Worm (Caenorhabditis elegans) whole organism, L2 larva: Measurements from ENCODE around the gene C29A12.22.

ENCODE experiments used
- nhr-23 ChIP-seq: fragments of 150-350 bp; optimal IDR thresholded peaks from 2 replicates; lab custom pipeline; 2014; ENCODE audit warnings: missing biosample characterization, missing genetic modification reagents, missing genetic modification characterization
- snpc-4 ChIP-seq: fragments of 150-350 bp; optimal IDR thresholded peaks from 2 replicates; lab custom pipeline; 2014; ENCODE audit warnings: missing biosample characterization, missing genetic modification characterization

- TF ChIP-seq snpc-4 (tag; lab: Kevin White, UChicago) (no peak), nhr-23 (tag; lab: Kevin White, UChicago) (no peak)
Measured at ce11 chrV:10764066-10764465, 47.8 kb upstream of the C29A12.22 start, which contains the start of gene ocr-1.
